Worm (Caenorhabditis elegans): Measurements from ENCODE around the gene grl-27.

- TF ChIP-seq npax-4 (tag; optimal IDR thresholded peaks at IDR 0.05) (no peak), pqm-1 (tag; optimal IDR thresholded peaks at IDR 0.05) (no peak), sdc-2 (tag; optimal IDR thresholded peaks at IDR 0.05) (no peak), ama-1 (optimal IDR thresholded peaks at IDR 0.05) (no peak), tbx-2 (tag; optimal IDR thresholded peaks at IDR 0.05) (no peak), sox-4 (tag; optimal IDR thresholded peaks at IDR 0.05) (no peak), hlh-30 (tag; optimal IDR thresholded peaks at IDR 0.05; ENCODE audit: insufficient read depth) (no peak), odd-2 (tag; optimal IDR thresholded peaks at IDR 0.05) (no peak), fkh-10 (GFP tag; optimal IDR thresholded peaks at IDR 0.05) (no peak), unc-55 (GFP tag; optimal IDR thresholded peaks at IDR 0.05) (no peak), nfya-1 (tag; optimal IDR thresholded peaks at IDR 0.05) (no peak), eyg-1 (tag; optimal IDR thresholded peaks at IDR 0.05) (no peak)
These were observed 30.7 kb upstream of the grl-27 start for ce11 chrV:3606391-3606790.

All from whole organism, late embryonic.